Worm (Caenorhabditis elegans) whole organism, L4 larva: ENCODE data around the gene zig-12.

Experiments
- D1046.2 ChIP-seq: fragments of 200-800 bp; sonication (Bioruptor generic); IDR thresholded peaks from 2 replicates; pipeline ENCODE4 v1.3.6; 2022; ENCODE audit warnings: missing genetic modification characterization, missing compliant biosample characterization
- F10B5.3 ChIP-seq: sonication (generic microtip); optimal IDR thresholded peaks from 2 replicates; lab custom pipeline; 2016; ENCODE audit warnings: mild to moderate bottlenecking, missing genetic modification characterization, missing compliant biosample characterization
- F49E8.2 ChIP-seq: sonication (generic microtip); optimal IDR thresholded peaks from 2 replicates; lab custom pipeline; 2016; ENCODE audit warnings: missing compliant biosample characterization, mild to moderate bottlenecking, missing genetic modification characterization, borderline replicate concordance
- T20F7.1 ChIP-seq: fragments of 200-800 bp; sonication (Bioruptor generic); optimal IDR thresholded peaks from 2 replicates; lab custom pipeline; 2018; ENCODE audit warnings: mild to moderate bottlenecking, missing genetic modification characterization, missing compliant biosample characterization
- Y105C5A.15 ChIP-seq: fragments of 200-800 bp; sonication (Bioruptor generic); IDR thresholded peaks from 2 replicates; pipeline ENCODE4 v1.3.6; 2022; ENCODE audit warnings: missing genetic modification characterization, missing compliant biosample characterization
- Y48G9A.11 ChIP-seq: fragments of 200-800 bp; sonication (Bioruptor generic); IDR thresholded peaks from 2 replicates; pipeline ENCODE4 v1.3.6; 2022; ENCODE audit warnings: missing genetic modification reagents, missing genetic modification characterization, missing compliant biosample characterization
- aha-1 ChIP-seq: fragments of 150-350 bp; peaks from one replicate; lab custom pipeline; 2014; ENCODE audit warnings: missing biosample characterization, missing genetic modification characterization
- arid-1 ChIP-seq: fragments of 200-800 bp; sonication (Bioruptor generic); conservative IDR thresholded peaks from 2 replicates; pipeline ENCODE4 v1.3.6; 2022; ENCODE audit warnings: missing genetic modification reagents, missing genetic modification characterization, missing compliant biosample characterization
- attf-4 ChIP-seq: sonication (generic microtip); optimal IDR thresholded peaks from 3 replicates; lab custom pipeline; 2017; ENCODE audit warnings: missing biosample characterization, missing genetic modification characterization
- ceh-62 ChIP-seq: sonication (generic microtip); optimal IDR thresholded peaks from 2 replicates; lab custom pipeline; 2017; ENCODE audit warnings: missing biosample characterization, missing genetic modification characterization
- dmd-6 ChIP-seq: fragments of 200-800 bp; sonication (Bioruptor generic); IDR thresholded peaks from 2 replicates; pipeline ENCODE4 v1.3.6; 2022; ENCODE audit warnings: missing genetic modification reagents, missing genetic modification characterization, missing compliant biosample characterization
- dpl-1 ChIP-seq: fragments of 150-350 bp; optimal IDR thresholded peaks from 2 replicates; lab custom pipeline; 2014; ENCODE audit warnings: missing biosample characterization, missing genetic modification reagents, missing genetic modification characterization
- duxl-1 ChIP-seq: sonication (generic microtip); optimal IDR thresholded peaks from 2 replicates; lab custom pipeline; 2016; ENCODE audit warnings: mild to moderate bottlenecking, missing genetic modification characterization, moderate library complexity, missing compliant biosample characterization; ENCODE audit not compliant: poor library complexity
- fkh-10 ChIP-seq: fragments of 150-350 bp; optimal IDR thresholded peaks from 2 replicates; lab custom pipeline; 2014; ENCODE audit warnings: missing biosample characterization, missing genetic modification reagents, missing genetic modification characterization
- fos-1 ChIP-seq: fragments of 150-350 bp; optimal IDR thresholded peaks from 2 replicates; lab custom pipeline; 2014; ENCODE audit warnings: missing biosample characterization, missing genetic modification characterization
- hif-1 ChIP-seq, 2 experiments: sonication (generic microtip); optimal IDR thresholded peaks; 2 replicates each; lab custom pipeline; 2016 to 2017; ENCODE audit warnings: missing compliant biosample characterization in 2 of 2, missing genetic modification characterization in 2 of 2, missing genetic modification reagents in 2 of 2, missing genotype in 2 of 2, mild to moderate bottlenecking in 1 of 2
- hlh-11 ChIP-seq: fragments of 200-800 bp; sonication (Bioruptor generic); optimal IDR thresholded peaks from 2 replicates; lab custom pipeline; 2018; ENCODE audit warnings: mild to moderate bottlenecking, missing genetic modification characterization, missing compliant biosample characterization
- jun-1 ChIP-seq: fragments of 150-350 bp; optimal IDR thresholded peaks from 2 replicates; lab custom pipeline; 2014; ENCODE audit warnings: missing biosample characterization, missing genetic modification reagents, missing genetic modification characterization
- lim-7 ChIP-seq: fragments of 200-800 bp; sonication (Bioruptor generic); IDR thresholded peaks from 2 replicates; pipeline ENCODE4 v1.3.6; 2022; ENCODE audit warnings: missing genetic modification characterization, missing compliant biosample characterization
- lin-1 ChIP-seq: fragments of 200-800 bp; sonication (Bioruptor generic); IDR thresholded peaks from 2 replicates; pipeline ENCODE4 v1.3.6; 2022; ENCODE audit warnings: missing genetic modification reagents, missing genetic modification characterization, missing compliant biosample characterization
- lin-13 ChIP-seq: fragments of 150-350 bp; optimal IDR thresholded peaks from 2 replicates; lab custom pipeline; 2014; ENCODE audit warnings: missing biosample characterization, missing genetic modification reagents, missing genetic modification characterization
- lsy-2 ChIP-seq, 2 experiments: fragments of 150-350 bp in 1 of 2; sonication (generic microtip) in 1 of 2; optimal IDR thresholded peaks; 2 replicates each; lab custom pipeline; 2014 to 2017; ENCODE audit warnings: missing biosample characterization in 2 of 2, missing genetic modification characterization in 2 of 2
- madf-9 ChIP-seq: fragments of 200-800 bp; sonication (Bioruptor generic); conservative IDR thresholded peaks from 2 replicates; pipeline ENCODE4 v1.3.6; 2022; ENCODE audit warnings: missing genetic modification reagents, missing genetic modification characterization, missing compliant biosample characterization
- mxl-3 ChIP-seq: fragments of 200-800 bp; sonication (Bioruptor generic); optimal IDR thresholded peaks from 2 replicates; lab custom pipeline; 2018; ENCODE audit warnings: mild to moderate bottlenecking, missing genetic modification characterization, missing compliant biosample characterization
- nhr-102 ChIP-seq: sonication (generic microtip); optimal IDR thresholded peaks from 2 replicates; lab custom pipeline; 2016; ENCODE audit warnings: mild to moderate bottlenecking, missing genetic modification characterization, moderate library complexity, missing compliant biosample characterization
- nhr-11 ChIP-seq: fragments of 150-350 bp; optimal IDR thresholded peaks from 2 replicates; lab custom pipeline; 2014; ENCODE audit warnings: missing biosample characterization, missing genetic modification characterization
- nhr-111 ChIP-seq: fragments of 200-800 bp; sonication (Bioruptor generic); optimal IDR thresholded peaks from 2 replicates; lab custom pipeline; 2018; ENCODE audit warnings: mild to moderate bottlenecking, missing genetic modification characterization, missing compliant biosample characterization
- nhr-42 ChIP-seq: fragments of 200-800 bp; sonication (Bioruptor generic); IDR thresholded peaks from 2 replicates; pipeline ENCODE4 v1.3.6; 2022; ENCODE audit warnings: missing genetic modification characterization, missing compliant biosample characterization
- nhr-77 ChIP-seq: fragments of 150-350 bp; optimal IDR thresholded peaks from 2 replicates; lab custom pipeline; 2014; ENCODE audit warnings: missing biosample characterization, missing genetic modification characterization
- pha-4 ChIP-seq, 2 experiments: fragments of 150-350 bp in 1 of 2; fragments of 200-800 bp in 1 of 2; sonication (Bioruptor generic) in 1 of 2; IDR thresholded peaks in 1 of 2; optimal IDR thresholded peaks in 1 of 2; 2 replicates each; pipeline versions ENCODE4 v1.3.6 to Lab custom; 2014 to 2022; ENCODE audit warnings: missing genetic modification characterization in 2 of 2, missing genetic modification reagents in 2 of 2, missing biosample characterization in 1 of 2, missing compliant biosample characterization in 1 of 2
- rbr-2 ChIP-seq: sonication (generic microtip); optimal IDR thresholded peaks from 2 replicates; lab custom pipeline; 2016; ENCODE audit warnings: missing genotype, missing genetic modification characterization, missing compliant biosample characterization
- set-16 ChIP-seq: fragments of 200-800 bp; sonication (Bioruptor generic); IDR thresholded peaks from 2 replicates; pipeline ENCODE4 v1.3.6; 2022; ENCODE audit warnings: missing genetic modification reagents, missing genetic modification characterization, missing compliant biosample characterization
- skn-1 ChIP-seq: fragments of 150-350 bp; optimal IDR thresholded peaks from 2 replicates; lab custom pipeline; 2014; ENCODE audit warnings: missing biosample characterization, missing genetic modification characterization
- snpc-1.2 ChIP-seq: fragments of 200-800 bp; sonication (Bioruptor generic); IDR thresholded peaks from 2 replicates; pipeline ENCODE4 v1.3.6; 2022; ENCODE audit warnings: missing genetic modification reagents, missing genetic modification characterization, missing compliant biosample characterization
- snpc-4 ChIP-seq: fragments of 150-350 bp; optimal IDR thresholded peaks from 2 replicates; lab custom pipeline; 2014; ENCODE audit warnings: missing biosample characterization, missing genetic modification characterization
- spr-3 ChIP-seq: fragments of 200-800 bp; sonication (Bioruptor generic); optimal IDR thresholded peaks from 2 replicates; lab custom pipeline; 2018; ENCODE audit warnings: mild to moderate bottlenecking, missing genetic modification characterization, missing compliant biosample characterization
- tag-97 ChIP-seq: fragments of 200-800 bp; sonication (Bioruptor generic); IDR thresholded peaks from 2 replicates; pipeline ENCODE4 v1.3.6; 2022; ENCODE audit warnings: missing genetic modification characterization, missing compliant biosample characterization
- unc-39 ChIP-seq: sonication (generic microtip); optimal IDR thresholded peaks from 2 replicates; lab custom pipeline; 2017; ENCODE audit warnings: missing biosample characterization, missing genetic modification characterization
- zfp-2 ChIP-seq: sonication (generic microtip); optimal IDR thresholded peaks from 2 replicates; lab custom pipeline; 2016; ENCODE audit warnings: mild to moderate bottlenecking, missing genetic modification characterization, missing compliant biosample characterization
- zip-11 ChIP-seq: fragments of 200-800 bp; sonication (Bioruptor generic); IDR thresholded peaks from 2 replicates; pipeline ENCODE4 v1.3.6; 2022; ENCODE audit warnings: missing genetic modification characterization, missing compliant biosample characterization
- ztf-11 ChIP-seq: fragments of 150-350 bp; optimal IDR thresholded peaks from 2 replicates; lab custom pipeline; 2014; ENCODE audit warnings: missing biosample characterization, missing genetic modification characterization
- ztf-7 ChIP-seq: fragments of 150-350 bp; optimal IDR thresholded peaks from 2 replicates; lab custom pipeline; 2014; ENCODE audit warnings: missing biosample characterization, missing genetic modification characterization

zig-12 gene

DNA sequence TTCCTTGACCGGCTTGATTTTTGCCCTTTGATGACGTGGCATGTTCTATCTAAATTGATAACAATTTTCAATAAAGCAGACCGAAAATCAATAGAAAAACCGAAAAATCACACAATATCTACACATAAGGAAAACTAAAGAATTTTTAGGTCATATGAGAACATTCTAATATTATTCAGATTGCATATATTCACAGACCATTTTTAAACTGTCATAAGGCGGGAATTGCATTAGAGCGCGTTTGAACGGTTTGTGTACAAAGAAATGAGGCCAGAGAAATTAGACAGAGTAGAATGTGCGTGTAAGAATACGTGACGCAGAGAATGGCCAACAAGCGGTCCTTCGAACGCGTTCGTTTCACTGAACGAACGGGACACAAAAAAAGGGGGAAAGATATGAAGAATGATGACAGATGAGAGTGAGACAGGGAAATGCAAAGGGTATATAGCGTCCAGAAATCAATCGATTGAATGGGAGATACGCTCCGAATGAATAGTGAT is 26.7 kb upstream of the zig-12 start, which contains the start of gene M02D8.3 (continued):
- TF ChIP-seq Y105C5A.15 (no peak), snpc-1.2 (GFP tag; lab: Robert Waterston, UW) (no peak), fos-1 (tag; lab: Kevin White, UChicago) (no peak), dpl-1 (GFP tag; lab: Kevin White, UChicago) (peak; percentile 66), madf-9 (GFP tag; lab: Robert Waterston, UW) (no peak), tag-97 (GFP tag; lab: Robert Waterston, UW) (no peak), hlh-11 (tag; lab: Kevin White, UChicago) (peak; percentile 70), nhr-111 (GFP tag; lab: Kevin White, UChicago) (no peak)

DNA sequence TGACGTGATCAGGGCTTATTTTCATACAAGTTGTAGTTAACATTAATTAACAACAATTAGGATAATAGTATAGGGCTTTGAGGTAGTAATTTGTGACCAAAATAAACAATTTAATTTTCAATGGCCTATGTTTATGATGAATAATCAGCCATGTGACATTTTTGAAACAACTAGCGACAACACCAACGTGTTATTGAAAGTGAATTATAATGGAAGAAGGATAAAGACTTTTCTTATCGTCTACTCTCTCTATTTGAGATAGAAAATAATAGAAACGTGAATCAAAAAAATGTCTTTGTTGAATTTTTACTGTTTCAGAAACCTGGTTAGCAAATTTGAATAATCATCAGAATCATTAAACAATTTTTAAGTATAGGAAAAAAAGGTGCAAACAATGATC is 25.9 kb upstream of the zig-12 start:
- TF ChIP-seq set-16 (GFP tag; lab: Robert Waterston, UW) (no peak), Y48G9A.11 (GFP tag; lab: Robert Waterston, UW) (no peak), duxl-1 (tag; lab: Kevin White, UChicago) (no peak), unc-39 (tag; lab: Kevin White, UChicago) (no peak), nhr-11 (tag; lab: Kevin White, UChicago) (no peak), dpl-1 (GFP tag; lab: Kevin White, UChicago) (no peak)

DNA sequence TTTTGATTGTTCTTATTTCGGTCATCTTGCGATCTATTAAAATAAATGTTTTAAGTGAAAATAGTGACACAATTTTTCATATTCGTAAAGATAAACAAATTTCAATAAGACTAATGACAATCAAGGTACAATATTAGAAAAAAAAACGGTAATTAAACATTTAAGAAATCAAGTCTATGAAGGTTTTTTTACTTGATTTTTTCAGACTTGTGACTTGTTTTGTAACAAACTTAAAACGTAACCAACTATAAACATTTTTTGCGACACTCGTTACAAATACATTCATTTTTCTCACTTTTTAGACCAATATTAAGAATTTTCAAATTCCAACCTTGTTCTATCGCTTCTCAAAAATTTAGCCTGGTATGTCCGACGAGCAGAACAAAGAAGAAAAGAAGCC is 24.3 kb upstream of the zig-12 start, which contains the start of gene M02D8.2:
TSS of gene M02D8.2 (plus strand) at position 301 of the 400 bp plus-strand sequence.
- TF ChIP-seq aha-1 (peak; percentile 65), lin-1 (no peak)

DNA sequence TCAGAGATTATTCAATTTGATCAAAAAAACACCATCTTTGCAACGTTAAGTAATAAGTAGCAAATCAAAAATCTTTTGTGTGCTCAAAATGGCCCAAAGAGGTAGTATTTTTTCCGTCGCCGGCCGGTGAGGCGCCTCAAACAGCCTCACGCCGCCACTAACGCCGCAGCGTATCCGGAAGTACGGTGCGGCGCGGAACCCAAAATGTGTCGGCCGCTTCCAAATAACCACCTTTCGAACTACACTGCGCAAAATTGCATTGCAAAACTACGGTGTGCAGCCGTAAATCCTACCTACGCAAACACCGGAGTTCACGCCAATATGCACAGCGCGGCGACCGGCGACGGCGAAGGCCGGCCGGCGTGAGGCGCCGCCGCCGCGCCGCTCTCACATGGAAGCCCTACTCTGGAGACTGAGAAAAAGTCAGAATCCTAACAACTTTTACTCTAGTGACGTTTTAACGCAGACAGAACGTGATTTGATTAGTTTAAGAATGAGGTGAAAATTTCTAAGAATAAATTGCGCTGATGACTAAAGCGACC is 22.0 kb upstream of the zig-12 start:
- TF ChIP-seq hlh-11 (tag; lab: Kevin White, UChicago), result no peak
- no peak for TF ChIP-seq zip-11
- no peak for TF ChIP-seq pha-4 (GFP tag; IDR thresholded peaks at IDR 0.05; lab: Robert Waterston, UW)
- no peak for TF ChIP-seq pha-4 (tag; optimal IDR thresholded peaks at IDR 0.05; lab: Kevin White, UChicago)
- TF ChIP-seq unc-39 (tag; lab: Kevin White, UChicago), result no peak
- TF ChIP-seq snpc-1.2 (GFP tag; lab: Robert Waterston, UW), result peak; percentile 49; the same call in 1 of the 2 replicates
- TF ChIP-seq ceh-62 (tag; lab: Kevin White, UChicago), result no peak
- TF ChIP-seq lin-1, result no peak
- 0 out of 2 replicates have a peak, but pooled peaks have one; percentile 24 for TF ChIP-seq nhr-42 (GFP tag; lab: Robert Waterston, UW)
- TF ChIP-seq set-16 (GFP tag; lab: Robert Waterston, UW), result peak; percentile 88
- no peak for TF ChIP-seq dmd-6 (GFP tag; lab: Robert Waterston, UW)
- no peak for TF ChIP-seq zfp-2 (tag; lab: Kevin White, UChicago)
- 0 out of 2 replicates have a peak, but pooled peaks have one; percentile 25 for TF ChIP-seq D1046.2 (GFP tag; lab: Robert Waterston, UW)
- TF ChIP-seq F49E8.2 (tag; lab: Kevin White, UChicago), result no peak
- no peak for TF ChIP-seq skn-1
- no peak for TF ChIP-seq ztf-11 (tag; lab: Kevin White, UChicago)
- TF ChIP-seq F10B5.3 (tag; lab: Kevin White, UChicago), result peak; percentile 54
- no peak for TF ChIP-seq snpc-4 (tag; lab: Kevin White, UChicago)
- 0 out of 2 replicates have a peak, but pooled peaks have one; percentile 26 for TF ChIP-seq Y48G9A.11 (GFP tag; lab: Robert Waterston, UW)
- no peak for TF ChIP-seq nhr-102 (tag; lab: Kevin White, UChicago)
- TF ChIP-seq attf-4 (tag; lab: Kevin White, UChicago), result no peak
- no peak for TF ChIP-seq spr-3 (GFP tag; lab: Kevin White, UChicago)
- no peak for TF ChIP-seq rbr-2

DNA sequence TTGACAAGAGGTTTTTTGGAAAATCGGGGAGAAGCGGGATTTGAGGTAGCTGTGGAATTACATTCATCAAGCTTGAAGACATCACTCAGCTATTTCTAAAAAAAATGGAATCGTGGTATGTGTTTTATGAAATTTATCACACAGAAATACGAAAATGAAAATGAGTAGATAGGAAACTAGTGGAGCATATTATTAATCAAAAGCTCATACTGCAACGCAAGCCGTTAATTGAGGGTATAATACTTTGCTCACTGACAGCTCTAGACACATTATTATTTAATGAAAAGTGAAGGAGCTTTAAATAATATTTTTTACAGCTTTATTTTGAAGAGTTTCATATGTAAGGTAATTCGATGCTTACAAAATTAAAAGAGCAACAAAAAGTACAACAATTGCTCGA is 20.8 kb upstream of the zig-12 start, which contains the start of gene M02D8.7:
TSS of gene M02D8.7 (minus strand) at position 101 of the 400 bp plus-strand sequence.
- TF ChIP-seq fkh-10 (GFP tag; lab: Kevin White, UChicago), result no peak
- TF ChIP-seq T20F7.1, result no peak
- no peak for TF ChIP-seq lim-7 (GFP tag; lab: Robert Waterston, UW)
- no peak for TF ChIP-seq hif-1 (tag; optimal IDR thresholded peaks at IDR 0.05; lab: Kevin White, UChicago)
- TF ChIP-seq spr-3 (GFP tag; lab: Kevin White, UChicago), result no peak
- no peak for TF ChIP-seq F10B5.3 (tag; lab: Kevin White, UChicago)
- no peak for TF ChIP-seq rbr-2
- no peak for TF ChIP-seq attf-4 (tag; lab: Kevin White, UChicago)
- TF ChIP-seq lsy-2 (tag; optimal IDR thresholded peaks at IDR 0.05; lab: Kevin White, UChicago), result no peak
- no peak for TF ChIP-seq jun-1 (tag; lab: Kevin White, UChicago)
- no peak for TF ChIP-seq nhr-77 (tag; lab: Kevin White, UChicago)
- TF ChIP-seq arid-1 (GFP tag; lab: Robert Waterston, UW), result no peak
- TF ChIP-seq lin-13 (GFP tag; lab: Kevin White, UChicago), result no peak
- TF ChIP-seq ztf-7, result no peak
- no peak for TF ChIP-seq mxl-3 (GFP tag; lab: Kevin White, UChicago)
